Worm (Caenorhabditis elegans): Measurements from ENCODE around the gene droe-8.
"Not testable (repeated sequence)": the region's sequence is repeated elsewhere in the genome, so short reads cannot be mapped to it uniquely, and the experiment has no call there.

droe-8 gene

ce11 chrV:8687707-8688106 is 38.6 kb upstream of the droe-8 start, which contains the start of gene ZC190.8:
Gene ZC190.8, minus strand, starts transcription at chrV:8687807.
- TF ChIP-seq nhr-90 (tag; optimal IDR thresholded peaks at IDR 0.05) (no peak), Y67H2A.10 (GFP tag; conservative IDR thresholded peaks at IDR 0.05) (no peak), lsl-1 (GFP tag; optimal IDR thresholded peaks at IDR 0.05) (no peak), let-607 (tag; optimal IDR thresholded peaks at IDR 0.05) (no peak), Y95B8A.8 (GFP tag; IDR thresholded peaks at IDR 0.05) (no peak), attf-6 (GFP tag; IDR thresholded peaks at IDR 0.05) (no peak)

ce11 chrV:8696218-8696617 is 30.1 kb upstream of the droe-8 start, which contains the start of gene ZC190.10:
Gene ZC190.10, minus strand, starts transcription at chrV:8696318.
- not testable (repeated sequence) for TF ChIP-seq ceh-58 (GFP tag; IDR thresholded peaks at IDR 0.05); T07F8.4 (tag; optimal IDR thresholded peaks at IDR 0.05); ztf-22 (GFP tag; optimal IDR thresholded peaks at IDR 0.05)

DNA sequence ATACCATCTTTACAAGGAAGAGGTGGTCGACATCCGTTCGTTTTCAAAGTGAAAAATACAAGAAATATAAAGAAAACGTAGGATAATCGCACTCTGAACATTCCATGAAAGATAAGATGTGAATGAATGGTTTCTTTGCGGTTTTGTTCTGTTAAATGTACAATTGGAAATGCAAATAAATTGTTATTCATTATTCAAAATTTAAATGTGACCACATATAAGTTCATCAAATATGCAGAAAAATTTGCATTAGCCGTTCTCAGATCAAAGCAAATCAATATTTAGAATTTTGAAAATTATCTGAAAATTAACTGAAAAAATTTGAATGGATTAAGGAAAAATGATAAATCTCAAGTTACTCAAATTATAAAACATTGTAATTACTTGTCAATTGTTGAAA is 14.4 kb upstream of the droe-8 start, which contains the start of gene ZC178.2:
Gene ZC178.2 (minus strand): TSS at position 101 of the 400 bp plus-strand sequence.
- TF ChIP-seq ceh-100 (GFP tag; IDR thresholded peaks at IDR 0.05) = no peak
- TF ChIP-seq aptf-2 (GFP tag; conservative IDR thresholded peaks at IDR 0.05) = no peak
- no peak for TF ChIP-seq hlh-12 (tag; optimal IDR thresholded peaks at IDR 0.05)

ce11 chrV:8716175-8716574 is 10.2 kb upstream of the droe-8 start, which contains the start of gene glr-5:
Gene glr-5, plus strand, starts transcription at chrV:8716495.
- TF ChIP-seq lin-26 (GFP tag; IDR thresholded peaks at IDR 0.05) (no peak), nfya-2 (GFP tag; IDR thresholded peaks at IDR 0.05) (no peak), die-1 (tag; optimal IDR thresholded peaks at IDR 0.05) (no peak), atf-7 (tag; optimal IDR thresholded peaks at IDR 0.05) (no peak), hlh-26 (GFP tag; conservative IDR thresholded peaks at IDR 0.05) (no peak), K11D2.4 (GFP tag; IDR thresholded peaks at IDR 0.05) (no peak)

- TF ChIP-seq F55B11.4 (tag; optimal IDR thresholded peaks at IDR 0.05; ENCODE audit: borderline replicate concordance, insufficient read depth) = no peak
- no peak for TF ChIP-seq let-526 (GFP tag; IDR thresholded peaks at IDR 0.05)
- TF ChIP-seq fkh-3 (tag; optimal IDR thresholded peaks at IDR 0.05) = no peak
- TF ChIP-seq nhr-90 (tag; optimal IDR thresholded peaks at IDR 0.05) = no peak
- no peak for TF ChIP-seq B0035.1 (tag; optimal IDR thresholded peaks at IDR 0.05)
- no peak for TF ChIP-seq sdz-38 (tag; optimal IDR thresholded peaks at IDR 0.05)
- no peak for TF ChIP-seq nhr-120 (GFP tag; IDR thresholded peaks at IDR 0.05)
These were observed 7.9 kb upstream of the droe-8 start for ce11 chrV:8718399-8718798.

DNA sequence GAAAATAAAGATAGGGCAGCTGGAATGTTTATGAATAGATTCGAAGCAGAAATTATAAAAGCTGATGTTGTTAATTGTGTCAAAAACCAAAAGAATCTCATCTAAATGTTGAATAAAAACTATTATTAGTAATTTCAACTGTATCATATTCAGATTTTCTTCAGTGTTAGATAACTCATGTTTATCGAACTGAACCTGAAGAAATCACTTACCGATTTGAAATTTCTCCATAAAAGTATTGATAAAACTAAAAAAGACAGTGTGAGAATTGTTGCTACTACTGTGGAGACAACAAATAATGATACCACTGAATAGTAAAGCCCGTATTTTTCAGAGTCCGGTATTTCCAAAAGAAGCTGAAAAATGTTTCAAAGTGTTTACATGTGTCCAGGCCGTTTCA is 4.2 kb upstream of the droe-8 start, which contains the start of gene ZC196.8:
Gene ZC196.8 (minus strand): TSS at position 101 of the 400 bp plus-strand sequence.
- not testable (repeated sequence) for TF ChIP-seq F37B4.10 (GFP tag; IDR thresholded peaks at IDR 0.05); hsf-1 (GFP tag; IDR thresholded peaks at IDR 0.05); B0261.1 (tag; optimal IDR thresholded peaks at IDR 0.05)

ce11 chrV:8727077-8727476 is 749 bp downstream of the droe-8 start, which contains the start of gene ZC196.9:
Gene ZC196.9, minus strand, starts transcription at chrV:8727177.
- TF ChIP-seq C06A6.2 (GFP tag; conservative IDR thresholded peaks at IDR 0.05) (no peak), hrde-1 (tag; optimal IDR thresholded peaks at IDR 0.05; ENCODE audit: borderline replicate concordance) (no peak), T07F8.4 (tag; optimal IDR thresholded peaks at IDR 0.05) (no peak), F55B11.4 (tag; optimal IDR thresholded peaks at IDR 0.05; ENCODE audit: borderline replicate concordance, insufficient read depth) (no peak), unc-130 (GFP tag; optimal IDR thresholded peaks at IDR 0.05) (no peak), mcd-1 (GFP tag; IDR thresholded peaks at IDR 0.05) (no peak), chd-7 (tag; optimal IDR thresholded peaks at IDR 0.05) (no peak), ztf-18 (tag; optimal IDR thresholded peaks at IDR 0.05) (no peak), somi-1 (GFP tag; optimal IDR thresholded peaks at IDR 0.05) (no peak)

Data from whole organism, young adult.